Worm (Caenorhabditis elegans) whole organism, L4 larva: Measurements from ENCODE around the gene Y49E10.25.
"Not testable (repeated sequence)": the region's sequence is repeated elsewhere in the genome, so short reads cannot be mapped to it uniquely, and the experiment has no call there.

Experiments used
- R02D3.7 ChIP-seq: fragments of 150-350 bp; sonication (generic microtip); optimal IDR thresholded peaks from 3 replicates; lab custom pipeline; 2014; ENCODE audit warnings: missing biosample characterization, missing genetic modification characterization
- ceh-82 ChIP-seq: sonication (generic microtip); optimal IDR thresholded peaks from 2 replicates; lab custom pipeline; 2017; ENCODE audit warnings: missing biosample characterization, missing genetic modification characterization
- mes-2 ChIP-seq: sonication (generic microtip); optimal IDR thresholded peaks from 2 replicates; lab custom pipeline; 2016; ENCODE audit warnings: missing genotype, mild to moderate bottlenecking, missing genetic modification characterization, missing compliant biosample characterization; ENCODE audit not compliant: poor library complexity, severe bottlenecking

ce11 chrIII:12541519-12541918 lies 49.6 kb upstream of the Y49E10.25 start:
- not testable (repeated sequence) for TF ChIP-seq ceh-82, R02D3.7, mes-2 (tag; lab: Kevin White, UChicago)
